Worm (Caenorhabditis elegans) whole organism, midembryonic: ENCODE data around the gene his-74.
A peak's percentile ranks its signal among the peaks of the same experiment; 100 is the strongest.

Experiments
- cog-1 ChIP-seq: sonication (generic microtip); optimal IDR thresholded peaks from 2 replicates; lab custom pipeline; 2016; ENCODE audit warnings: missing genetic modification characterization, missing compliant biosample characterization
- flt-1 ChIP-seq: fragments of 200-800 bp; sonication (Bioruptor generic); IDR thresholded peaks from 2 replicates; pipeline ENCODE4 v1.3.6; 2022; ENCODE audit warnings: missing genetic modification characterization, missing compliant biosample characterization
- klf-2 ChIP-seq: fragments of 200-800 bp; sonication (Bioruptor generic); conservative IDR thresholded peaks from 2 replicates; pipeline ENCODE4 v1.3.6; 2022; ENCODE audit warnings: missing genetic modification reagents, missing genetic modification characterization, missing compliant biosample characterization
- med-1 ChIP-seq: sonication (generic microtip); optimal IDR thresholded peaks from 2 replicates; lab custom pipeline; 2017; ENCODE audit warnings: missing genetic modification characterization, mild to moderate bottlenecking, missing compliant biosample characterization, antibody characterized with exemption, missing genetic modification reagents; ENCODE audit not compliant: insufficient read depth
- ref-1 ChIP-seq: fragments of 200-800 bp; sonication (Bioruptor generic); conservative IDR thresholded peaks from 2 replicates; pipeline ENCODE4 v1.3.6; 2022; ENCODE audit warnings: missing genetic modification reagents, missing genetic modification characterization, missing compliant biosample characterization
- ztf-23 ChIP-seq: fragments of 200-800 bp; sonication (Bioruptor generic); IDR thresholded peaks from 2 replicates; pipeline ENCODE4 v1.3.6; 2022; ENCODE audit warnings: missing genetic modification reagents, missing genetic modification characterization, missing compliant biosample characterization

ce11 chrV:12637238-12637690 lies 22.9 kb downstream of the his-74 start, which contains the start of gene F56H9.2:
- TF ChIP-seq cog-1 (no peak), ztf-23 (0 out of 2 replicates have a peak, but pooled peaks have one; percentile 48), klf-2 (no peak), flt-1 (no peak), med-1 (no peak), ref-1 (GFP tag; lab: Robert Waterston, UW) (no peak)
